Worm (Caenorhabditis elegans) whole organism, L4 larva: ENCODE measurements around the gene grl-18.

Experiments
- F26F4.8 ChIP-seq: fragments of 200-800 bp; sonication (Bioruptor generic); conservative IDR thresholded peaks from 2 replicates; pipeline ENCODE4 v1.3.6; 2022; ENCODE audit warnings: missing genetic modification characterization, missing compliant biosample characterization
- F37D6.2 ChIP-seq: sonication (generic microtip); optimal IDR thresholded peaks from 2 replicates; lab custom pipeline; 2016; ENCODE audit warnings: mild to moderate bottlenecking, missing genetic modification characterization, missing compliant biosample characterization
- F44E2.7 ChIP-seq: fragments of 200-800 bp; sonication (Bioruptor generic); IDR thresholded peaks from 2 replicates; pipeline ENCODE4 v2.1.2; 2022; ENCODE audit warnings: missing genetic modification characterization, missing compliant biosample characterization
- Y5F2A.4 ChIP-seq: fragments of 200-800 bp; sonication (Bioruptor generic); optimal IDR thresholded peaks from 2 replicates; lab custom pipeline; 2018; ENCODE audit warnings: mild to moderate bottlenecking, missing genetic modification characterization, missing compliant biosample characterization
- ZK546.5 ChIP-seq, 2 experiments: sonication (generic microtip); optimal IDR thresholded peaks; 2 replicates each; lab custom pipeline; 2017; ENCODE audit warnings: missing biosample characterization in 2 of 2, missing genetic modification characterization in 2 of 2
- aha-1 ChIP-seq: fragments of 150-350 bp; peaks from one replicate; lab custom pipeline; 2014; ENCODE audit warnings: missing biosample characterization, missing genetic modification characterization
- aly-2 ChIP-seq: sonication (generic microtip); optimal IDR thresholded peaks from 2 replicates; lab custom pipeline; 2018; ENCODE audit warnings: missing biosample characterization, missing genetic modification characterization
- ceh-20 ChIP-seq: fragments of 200-800 bp; sonication (Bioruptor generic); IDR thresholded peaks from 2 replicates; pipeline ENCODE4 v1.3.6; 2022; ENCODE audit warnings: missing genetic modification reagents, missing genetic modification characterization, missing compliant biosample characterization
- ceh-28 ChIP-seq: fragments of 150-350 bp; optimal IDR thresholded peaks from 2 replicates; lab custom pipeline; 2014; ENCODE audit warnings: missing biosample characterization, missing genetic modification reagents, missing genetic modification characterization
- ceh-32 ChIP-seq: sonication (generic microtip); optimal IDR thresholded peaks from 2 replicates; lab custom pipeline; 2016; ENCODE audit warnings: mild to moderate bottlenecking, missing genetic modification characterization, missing compliant biosample characterization; ENCODE audit not compliant: poor library complexity
- ceh-44 ChIP-seq: fragments of 200-800 bp; sonication (Bioruptor generic); IDR thresholded peaks from 2 replicates; pipeline ENCODE4 v1.3.6; 2022; ENCODE audit warnings: missing genetic modification reagents, missing genetic modification characterization, missing compliant biosample characterization
- cey-2 ChIP-seq: sonication (generic microtip); optimal IDR thresholded peaks from 3 replicates; lab custom pipeline; 2017; ENCODE audit warnings: missing genetic modification characterization, mild to moderate bottlenecking, missing compliant biosample characterization, antibody characterized with exemption, borderline replicate concordance; ENCODE audit not compliant: insufficient read depth
- dmd-6 ChIP-seq: fragments of 200-800 bp; sonication (Bioruptor generic); IDR thresholded peaks from 2 replicates; pipeline ENCODE4 v1.3.6; 2022; ENCODE audit warnings: missing genetic modification reagents, missing genetic modification characterization, missing compliant biosample characterization
- egl-43 ChIP-seq: fragments of 200-800 bp; sonication (Bioruptor generic); IDR thresholded peaks from 2 replicates; pipeline ENCODE4 v1.3.6; 2022; ENCODE audit warnings: missing genetic modification reagents, missing genetic modification characterization, missing compliant biosample characterization
- fkh-10 ChIP-seq: fragments of 150-350 bp; optimal IDR thresholded peaks from 2 replicates; lab custom pipeline; 2014; ENCODE audit warnings: missing biosample characterization, missing genetic modification reagents, missing genetic modification characterization
- gei-8 ChIP-seq: fragments of 200-800 bp; sonication (Bioruptor generic); optimal IDR thresholded peaks from 2 replicates; lab custom pipeline; 2018; ENCODE audit warnings: mild to moderate bottlenecking, missing genetic modification characterization, missing compliant biosample characterization
- hlh-11 ChIP-seq: fragments of 200-800 bp; sonication (Bioruptor generic); optimal IDR thresholded peaks from 2 replicates; lab custom pipeline; 2018; ENCODE audit warnings: mild to moderate bottlenecking, missing genetic modification characterization, missing compliant biosample characterization
- hlh-30 ChIP-seq: sonication (generic microtip); optimal IDR thresholded peaks from 2 replicates; lab custom pipeline; 2017; ENCODE audit warnings: antibody characterized with exemption, mild to moderate bottlenecking, missing genetic modification characterization, missing compliant biosample characterization; ENCODE audit not compliant: insufficient read depth
- hmg-1.1 ChIP-seq: fragments of 200-800 bp; sonication (Bioruptor generic); IDR thresholded peaks from 2 replicates; pipeline ENCODE4 v1.3.6; 2022; ENCODE audit warnings: missing genetic modification reagents, missing genetic modification characterization, missing compliant biosample characterization
- lim-7 ChIP-seq: fragments of 200-800 bp; sonication (Bioruptor generic); IDR thresholded peaks from 2 replicates; pipeline ENCODE4 v1.3.6; 2022; ENCODE audit warnings: missing genetic modification characterization, missing compliant biosample characterization
- lin-13 ChIP-seq: fragments of 150-350 bp; optimal IDR thresholded peaks from 2 replicates; lab custom pipeline; 2014; ENCODE audit warnings: missing biosample characterization, missing genetic modification reagents, missing genetic modification characterization
- lin-38 ChIP-seq: fragments of 200-800 bp; sonication (Bioruptor generic); IDR thresholded peaks from 2 replicates; pipeline ENCODE4 v1.3.6; 2022; ENCODE audit warnings: missing genetic modification reagents, missing genetic modification characterization, missing compliant biosample characterization
- lir-3 ChIP-seq: sonication (generic microtip); optimal IDR thresholded peaks from 2 replicates; lab custom pipeline; 2016; ENCODE audit warnings: mild to moderate bottlenecking, missing genetic modification characterization, missing compliant biosample characterization
- mdt-29 ChIP-seq: fragments of 200-800 bp; sonication (Bioruptor generic); IDR thresholded peaks from 2 replicates; pipeline ENCODE4 v1.3.6; 2022; ENCODE audit warnings: missing genetic modification reagents, missing genetic modification characterization, missing compliant biosample characterization
- mes-2 ChIP-seq: sonication (generic microtip); optimal IDR thresholded peaks from 2 replicates; lab custom pipeline; 2016; ENCODE audit warnings: missing genotype, mild to moderate bottlenecking, missing genetic modification characterization, missing compliant biosample characterization; ENCODE audit not compliant: poor library complexity, severe bottlenecking
- nhr-11 ChIP-seq: fragments of 150-350 bp; optimal IDR thresholded peaks from 2 replicates; lab custom pipeline; 2014; ENCODE audit warnings: missing biosample characterization, missing genetic modification characterization
- nhr-42 ChIP-seq: fragments of 200-800 bp; sonication (Bioruptor generic); IDR thresholded peaks from 2 replicates; pipeline ENCODE4 v1.3.6; 2022; ENCODE audit warnings: missing genetic modification characterization, missing compliant biosample characterization
- nhr-48 ChIP-seq: sonication (generic microtip); optimal IDR thresholded peaks from 2 replicates; lab custom pipeline; 2016; ENCODE audit warnings: mild to moderate bottlenecking, missing genetic modification characterization, missing compliant biosample characterization
- saeg-2 ChIP-seq: fragments of 200-800 bp; sonication (Bioruptor generic); IDR thresholded peaks from 2 replicates; pipeline ENCODE4 v1.3.6; 2022; ENCODE audit warnings: missing genetic modification reagents, missing genetic modification characterization, missing compliant biosample characterization
- set-16 ChIP-seq: fragments of 200-800 bp; sonication (Bioruptor generic); IDR thresholded peaks from 2 replicates; pipeline ENCODE4 v1.3.6; 2022; ENCODE audit warnings: missing genetic modification reagents, missing genetic modification characterization, missing compliant biosample characterization
- spr-3 ChIP-seq: fragments of 200-800 bp; sonication (Bioruptor generic); optimal IDR thresholded peaks from 2 replicates; lab custom pipeline; 2018; ENCODE audit warnings: mild to moderate bottlenecking, missing genetic modification characterization, missing compliant biosample characterization
- tra-1 ChIP-seq: fragments of 200-800 bp; sonication (Bioruptor generic); IDR thresholded peaks from 2 replicates; pipeline ENCODE4 v1.3.6; 2022; ENCODE audit warnings: missing genetic modification reagents, missing genetic modification characterization, missing compliant biosample characterization
- unc-62 ChIP-seq, 3 experiments: fragments of 150-350 bp in 1 of 3; sonication (generic microtip); optimal IDR thresholded peaks in 2 of 3; peaks in 1 of 3; 1 replicate in 1 of 3; 2 replicates in 2 of 3; lab custom pipeline; 2014 to 2017; ENCODE audit warnings: missing biosample characterization in 3 of 3, missing genetic modification characterization in 3 of 3, missing genetic modification reagents in 3 of 3, missing genotype in 1 of 3
- ztf-7 ChIP-seq: fragments of 150-350 bp; optimal IDR thresholded peaks from 2 replicates; lab custom pipeline; 2014; ENCODE audit warnings: missing biosample characterization, missing genetic modification characterization

Gene grl-18

ce11 chrV:5465335-5465734 lies 23.3 kb downstream of the grl-18 start, which contains the start of gene srg-68:
Gene srg-68, minus strand, starts transcription at chrV:5465435.
- TF ChIP-seq set-16 (GFP tag; lab: Robert Waterston, UW) = no peak

- TF ChIP-seq saeg-2 (GFP tag; lab: Robert Waterston, UW) = no peak
- no peak for TF ChIP-seq nhr-48
Measured at ce11 chrV:5462894-5463293, 25.8 kb downstream of the grl-18 start, which contains the start of gene srg-67. Gene srg-67, minus strand, starts transcription at chrV:5462994.

ce11 chrV:5459806-5460205 lies 28.9 kb downstream of the grl-18 start, which contains the start of gene ZC317.2:
Gene ZC317.2, plus strand, starts transcription at chrV:5460106.
- TF ChIP-seq hmg-1.1 (GFP tag; lab: Robert Waterston, UW) (no peak), ceh-20 (GFP tag; lab: Robert Waterston, UW) (no peak), aha-1 (tag; lab: Kevin White, UChicago) (peak; percentile 53), ztf-7 (tag; lab: Kevin White, UChicago) (no peak)

- TF ChIP-seq fkh-10 (GFP tag; lab: Kevin White, UChicago) (peak; percentile 74), ZK546.5 (tag; optimal IDR thresholded peaks at IDR 0.05; lab: Kevin White, UChicago) (no peak)
Measured at ce11 chrV:5454955-5455354, 33.7 kb downstream of the grl-18 start.

- TF ChIP-seq tra-1 (GFP tag; lab: Robert Waterston, UW) (no peak), mes-2 (tag; lab: Kevin White, UChicago) (no peak), Y5F2A.4 (no peak), hlh-11 (no peak), ceh-44 (GFP tag; lab: Robert Waterston, UW) (no peak), nhr-11 (tag; lab: Kevin White, UChicago) (no peak), egl-43 (no peak), aha-1 (tag; lab: Kevin White, UChicago) (no peak), lir-3 (tag; lab: Kevin White, UChicago) (no peak), cey-2 (tag; lab: Kevin White, UChicago) (no peak), ceh-32 (tag; lab: Kevin White, UChicago) (no peak), nhr-42 (no peak), nhr-48 (no peak), aly-2 (tag; lab: Kevin White, UChicago) (no peak), dmd-6 (GFP tag; lab: Robert Waterston, UW) (no peak), F44E2.7 (no peak), ceh-28 (tag; lab: Kevin White, UChicago) (no peak)
Measured at ce11 chrV:5453615-5454014, 35.1 kb downstream of the grl-18 start, which contains the start of gene glc-3. Gene glc-3, minus strand, starts transcription at chrV:5453715.

- TF ChIP-seq spr-3 (GFP tag; lab: Kevin White, UChicago) (no peak), ceh-28 (tag; lab: Kevin White, UChicago) (no peak), unc-62 (GFP tag; optimal IDR thresholded peaks at IDR 0.05 in 1 of 2; lab: Kevin White, UChicago) (peak in 1 of 2 experiments; percentile 82), unc-62 (tag; optimal IDR thresholded peaks at IDR 0.05; lab: Kevin White, UChicago) (no peak), lin-38 (GFP tag; lab: Robert Waterston, UW) (no peak), F26F4.8 (GFP tag; lab: Robert Waterston, UW) (no peak), aha-1 (tag; lab: Kevin White, UChicago) (peak; percentile 73), F37D6.2 (tag; lab: Kevin White, UChicago) (no peak), gei-8 (no peak), mdt-29 (GFP tag; lab: Robert Waterston, UW) (no peak), hlh-30 (tag; lab: Kevin White, UChicago) (no peak), lin-13 (GFP tag; lab: Kevin White, UChicago) (no peak), lim-7 (GFP tag; lab: Robert Waterston, UW) (no peak)
Measured at ce11 chrV:5450742-5451141, 37.9 kb downstream of the grl-18 start.
